Worm (Caenorhabditis elegans) whole organism, L4 larva: Measurements from ENCODE around the gene srx-119.
A peak's percentile ranks its signal among the peaks of the same experiment; 100 is the strongest.

Source experiments
- D1046.2 ChIP-seq: fragments of 200-800 bp; sonication (Bioruptor generic); IDR thresholded peaks from 2 replicates; pipeline ENCODE4 v1.3.6; 2022; ENCODE audit warnings: missing genetic modification characterization, missing compliant biosample characterization
- F26F4.8 ChIP-seq: fragments of 200-800 bp; sonication (Bioruptor generic); conservative IDR thresholded peaks from 2 replicates; pipeline ENCODE4 v1.3.6; 2022; ENCODE audit warnings: missing genetic modification characterization, missing compliant biosample characterization
- T26A8.4 ChIP-seq: fragments of 200-800 bp; sonication (Bioruptor generic); IDR thresholded peaks from 2 replicates; pipeline ENCODE4 v1.3.6; 2022; ENCODE audit warnings: missing genetic modification characterization, missing compliant biosample characterization
- aha-1 ChIP-seq: fragments of 150-350 bp; peaks from one replicate; lab custom pipeline; 2014; ENCODE audit warnings: missing biosample characterization, missing genetic modification characterization
- aly-2 ChIP-seq: sonication (generic microtip); optimal IDR thresholded peaks from 2 replicates; lab custom pipeline; 2018; ENCODE audit warnings: missing biosample characterization, missing genetic modification characterization
- attf-4 ChIP-seq: sonication (generic microtip); optimal IDR thresholded peaks from 3 replicates; lab custom pipeline; 2017; ENCODE audit warnings: missing biosample characterization, missing genetic modification characterization
- ceh-44 ChIP-seq: fragments of 200-800 bp; sonication (Bioruptor generic); IDR thresholded peaks from 2 replicates; pipeline ENCODE4 v1.3.6; 2022; ENCODE audit warnings: missing genetic modification reagents, missing genetic modification characterization, missing compliant biosample characterization
- ceh-82 ChIP-seq: sonication (generic microtip); optimal IDR thresholded peaks from 2 replicates; lab custom pipeline; 2017; ENCODE audit warnings: missing biosample characterization, missing genetic modification characterization
- ces-1 ChIP-seq: fragments of 150-350 bp; sonication (generic microtip); optimal IDR thresholded peaks from 4 replicates; lab custom pipeline; 2014; ENCODE audit warnings: missing biosample characterization, missing genetic modification reagents, missing genetic modification characterization
- ctbp-1 ChIP-seq: fragments of 200-800 bp; sonication (Bioruptor generic); IDR thresholded peaks from 2 replicates; pipeline ENCODE4 v1.3.6; 2022; ENCODE audit warnings: missing genetic modification reagents, missing genetic modification characterization, missing compliant biosample characterization
- daf-8 ChIP-seq: fragments of 200-800 bp; sonication (Bioruptor generic); IDR thresholded peaks from 2 replicates; pipeline ENCODE4 v1.3.6; 2022; ENCODE audit warnings: missing genetic modification characterization, missing compliant biosample characterization
- dmd-6 ChIP-seq: fragments of 200-800 bp; sonication (Bioruptor generic); IDR thresholded peaks from 2 replicates; pipeline ENCODE4 v1.3.6; 2022; ENCODE audit warnings: missing genetic modification reagents, missing genetic modification characterization, missing compliant biosample characterization
- dmd-8 ChIP-seq: fragments of 200-800 bp; sonication (Bioruptor generic); IDR thresholded peaks from 2 replicates; pipeline ENCODE4 v1.3.6; 2022; ENCODE audit warnings: missing genetic modification characterization, missing compliant biosample characterization
- dpl-1 ChIP-seq: fragments of 150-350 bp; optimal IDR thresholded peaks from 2 replicates; lab custom pipeline; 2014; ENCODE audit warnings: missing biosample characterization, missing genetic modification reagents, missing genetic modification characterization
- egl-27 ChIP-seq: sonication (generic microtip); optimal IDR thresholded peaks from 3 replicates; lab custom pipeline; 2017; ENCODE audit warnings: missing biosample characterization, missing genetic modification reagents, missing genetic modification characterization
- fkh-10 ChIP-seq: fragments of 150-350 bp; optimal IDR thresholded peaks from 2 replicates; lab custom pipeline; 2014; ENCODE audit warnings: missing biosample characterization, missing genetic modification reagents, missing genetic modification characterization
- hif-1 ChIP-seq, 2 experiments: sonication (generic microtip); optimal IDR thresholded peaks; 2 replicates each; lab custom pipeline; 2016 to 2017; ENCODE audit warnings: missing compliant biosample characterization in 2 of 2, missing genetic modification characterization in 2 of 2, missing genetic modification reagents in 2 of 2, missing genotype in 2 of 2, mild to moderate bottlenecking in 1 of 2
- hlh-30 ChIP-seq: sonication (generic microtip); optimal IDR thresholded peaks from 2 replicates; lab custom pipeline; 2017; ENCODE audit warnings: antibody characterized with exemption, mild to moderate bottlenecking, missing genetic modification characterization, missing compliant biosample characterization; ENCODE audit not compliant: insufficient read depth
- jun-1 ChIP-seq: fragments of 150-350 bp; optimal IDR thresholded peaks from 2 replicates; lab custom pipeline; 2014; ENCODE audit warnings: missing biosample characterization, missing genetic modification reagents, missing genetic modification characterization
- lin-1 ChIP-seq: fragments of 200-800 bp; sonication (Bioruptor generic); IDR thresholded peaks from 2 replicates; pipeline ENCODE4 v1.3.6; 2022; ENCODE audit warnings: missing genetic modification reagents, missing genetic modification characterization, missing compliant biosample characterization
- lin-15B ChIP-seq: fragments of 150-350 bp; sonication (generic microtip); optimal IDR thresholded peaks from 3 replicates; lab custom pipeline; 2014; ENCODE audit warnings: missing biosample characterization, missing genetic modification characterization
- lin-38 ChIP-seq: fragments of 200-800 bp; sonication (Bioruptor generic); IDR thresholded peaks from 2 replicates; pipeline ENCODE4 v1.3.6; 2022; ENCODE audit warnings: missing genetic modification reagents, missing genetic modification characterization, missing compliant biosample characterization
- lin-39 ChIP-seq: fragments of 150-350 bp; optimal IDR thresholded peaks from 2 replicates; lab custom pipeline; 2014; ENCODE audit warnings: missing biosample characterization, missing genetic modification reagents, missing genetic modification characterization
- lir-3 ChIP-seq: sonication (generic microtip); optimal IDR thresholded peaks from 2 replicates; lab custom pipeline; 2016; ENCODE audit warnings: mild to moderate bottlenecking, missing genetic modification characterization, missing compliant biosample characterization
- nhr-10 ChIP-seq: fragments of 150-350 bp; optimal IDR thresholded peaks from 2 replicates; lab custom pipeline; 2014; ENCODE audit warnings: missing biosample characterization, missing genetic modification characterization
- nhr-42 ChIP-seq: fragments of 200-800 bp; sonication (Bioruptor generic); IDR thresholded peaks from 2 replicates; pipeline ENCODE4 v1.3.6; 2022; ENCODE audit warnings: missing genetic modification characterization, missing compliant biosample characterization
- nhr-76 ChIP-seq: fragments of 150-350 bp; optimal IDR thresholded peaks from 2 replicates; lab custom pipeline; 2014; ENCODE audit warnings: missing biosample characterization, missing genetic modification characterization
- php-3 ChIP-seq: fragments of 200-800 bp; sonication (Bioruptor generic); IDR thresholded peaks from 2 replicates; pipeline ENCODE4 v1.3.6; 2022; ENCODE audit warnings: missing genetic modification reagents, missing genetic modification characterization, missing compliant biosample characterization
- rbr-2 ChIP-seq: sonication (generic microtip); optimal IDR thresholded peaks from 2 replicates; lab custom pipeline; 2016; ENCODE audit warnings: missing genotype, missing genetic modification characterization, missing compliant biosample characterization
- tra-1 ChIP-seq: fragments of 200-800 bp; sonication (Bioruptor generic); IDR thresholded peaks from 2 replicates; pipeline ENCODE4 v1.3.6; 2022; ENCODE audit warnings: missing genetic modification reagents, missing genetic modification characterization, missing compliant biosample characterization
- unc-130 ChIP-seq: sonication (generic microtip); optimal IDR thresholded peaks from 2 replicates; lab custom pipeline; 2016; ENCODE audit warnings: missing genetic modification reagents, missing genetic modification characterization, missing compliant biosample characterization
- unc-39 ChIP-seq: sonication (generic microtip); optimal IDR thresholded peaks from 2 replicates; lab custom pipeline; 2017; ENCODE audit warnings: missing biosample characterization, missing genetic modification characterization
- unc-62 ChIP-seq, 3 experiments: fragments of 150-350 bp in 1 of 3; sonication (generic microtip); optimal IDR thresholded peaks in 2 of 3; peaks in 1 of 3; 1 replicate in 1 of 3; 2 replicates in 2 of 3; lab custom pipeline; 2014 to 2017; ENCODE audit warnings: missing biosample characterization in 3 of 3, missing genetic modification characterization in 3 of 3, missing genetic modification reagents in 3 of 3, missing genotype in 1 of 3

Gene srx-119

DNA sequence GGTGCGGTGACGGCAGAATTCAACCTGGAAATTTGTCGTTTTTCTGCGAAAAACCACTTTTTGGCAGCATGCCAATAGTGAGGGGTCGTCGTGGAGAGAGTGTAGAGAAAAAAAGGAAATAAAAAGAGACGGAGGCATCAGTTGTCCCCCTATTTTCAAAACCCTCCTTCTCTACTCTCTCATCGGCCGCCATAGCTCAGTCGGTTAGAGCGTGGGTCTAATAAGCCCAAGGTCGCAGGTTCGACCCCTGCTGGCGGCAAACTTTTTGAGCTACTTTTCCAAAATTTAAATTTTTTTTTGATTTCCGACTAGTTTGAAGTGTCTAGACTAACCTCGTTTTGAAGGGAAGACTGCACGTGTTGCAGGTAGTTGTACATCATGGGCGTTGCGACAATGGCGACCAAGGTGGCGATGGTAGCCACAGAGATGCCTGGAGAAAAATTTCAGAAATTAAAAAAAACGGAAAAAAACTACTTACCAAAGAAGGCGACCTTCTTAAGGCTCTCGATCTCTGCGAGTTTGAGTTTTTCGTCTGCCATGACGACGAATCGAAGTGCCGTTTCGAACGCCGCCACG, 33.4 kb upstream of the srx-119 start, which contains the start of gene col-85 (continued):
- peak; percentile 95 for TF ChIP-seq dmd-8 (GFP tag; lab: Robert Waterston, UW)
- no peak for TF ChIP-seq lin-15B (tag; lab: Kevin White, UChicago)
- peak; percentile 89 for TF ChIP-seq lin-1 (GFP tag; lab: Robert Waterston, UW)
- peak; percentile 94 for TF ChIP-seq tra-1 (GFP tag; lab: Robert Waterston, UW)
- TF ChIP-seq lir-3 (tag; lab: Kevin White, UChicago) = peak; percentile 62
- no peak for TF ChIP-seq unc-39 (tag; lab: Kevin White, UChicago)
- peak; percentile 59 for TF ChIP-seq dpl-1
- no peak for TF ChIP-seq lin-39 (tag; lab: Kevin White, UChicago)
- peak; percentile 92 for TF ChIP-seq F26F4.8
- peak in 1 of 2 experiments; percentile 79 for TF ChIP-seq unc-62 (GFP tag; optimal IDR thresholded peaks at IDR 0.05 in 1 of 2; lab: Kevin White, UChicago)
- TF ChIP-seq unc-62 (tag; optimal IDR thresholded peaks at IDR 0.05; lab: Kevin White, UChicago) = no peak
- TF ChIP-seq rbr-2 (tag; lab: Kevin White, UChicago) = peak; percentile 87
- TF ChIP-seq egl-27 (tag; lab: Kevin White, UChicago) = no peak
- peak; percentile 30 for TF ChIP-seq fkh-10

- no peak for TF ChIP-seq aly-2 (tag; lab: Kevin White, UChicago)
- no peak for TF ChIP-seq unc-130 (GFP tag; lab: Kevin White, UChicago)
- TF ChIP-seq daf-8 = no peak
- no peak for TF ChIP-seq php-3 (GFP tag; lab: Robert Waterston, UW)
- TF ChIP-seq hlh-30 (tag; lab: Kevin White, UChicago) = no peak
- TF ChIP-seq egl-27 (tag; lab: Kevin White, UChicago) = no peak
- TF ChIP-seq nhr-42 = no peak
- no peak for TF ChIP-seq nhr-76
- TF ChIP-seq D1046.2 (GFP tag; lab: Robert Waterston, UW) = no peak
- no peak for TF ChIP-seq T26A8.4 (GFP tag; lab: Robert Waterston, UW)
- TF ChIP-seq dmd-6 (GFP tag; lab: Robert Waterston, UW) = no peak
- TF ChIP-seq lin-38 (GFP tag; lab: Robert Waterston, UW) = no peak
These were observed 31.1 kb upstream of the srx-119 start, which contains the start of gene T21B4.3 for ce11 chrII:12496981-12497380. T21B4.3 (minus strand) TSS chrII:12497081.

DNA sequence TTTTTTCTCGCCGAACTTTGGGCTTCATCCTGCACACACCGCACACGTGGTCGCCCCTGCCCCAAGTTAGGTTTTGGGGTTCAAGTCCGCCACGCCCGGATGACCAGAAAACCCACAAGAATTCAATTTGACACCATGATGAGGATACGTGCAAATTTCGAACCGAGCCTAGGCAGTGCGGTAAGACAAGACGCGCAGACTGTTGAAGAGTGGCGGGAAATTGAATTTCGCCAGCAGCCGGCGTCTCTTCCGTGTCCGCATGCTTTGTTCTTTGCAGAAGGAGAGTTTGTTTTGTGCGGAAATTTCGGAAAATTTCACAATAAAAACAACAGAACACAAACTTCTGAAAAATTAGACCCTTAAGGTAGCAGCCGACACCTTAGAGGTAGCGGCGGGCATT, 28.1 kb upstream of the srx-119 start:
- TF ChIP-seq dmd-8 (GFP tag; lab: Robert Waterston, UW) (no peak), lir-3 (tag; lab: Kevin White, UChicago) (no peak), fkh-10 (peak; percentile 29), ctbp-1 (GFP tag; lab: Robert Waterston, UW) (0 out of 2 replicates have a peak, but pooled peaks have one; percentile 35), ceh-82 (tag; lab: Kevin White, UChicago) (no peak), ces-1 (GFP tag; lab: Kevin White, UChicago) (peak; percentile 65), hif-1 (tag; optimal IDR thresholded peaks at IDR 0.05; lab: Kevin White, UChicago) (peak in 1 of 2 experiments; percentile 37)

DNA sequence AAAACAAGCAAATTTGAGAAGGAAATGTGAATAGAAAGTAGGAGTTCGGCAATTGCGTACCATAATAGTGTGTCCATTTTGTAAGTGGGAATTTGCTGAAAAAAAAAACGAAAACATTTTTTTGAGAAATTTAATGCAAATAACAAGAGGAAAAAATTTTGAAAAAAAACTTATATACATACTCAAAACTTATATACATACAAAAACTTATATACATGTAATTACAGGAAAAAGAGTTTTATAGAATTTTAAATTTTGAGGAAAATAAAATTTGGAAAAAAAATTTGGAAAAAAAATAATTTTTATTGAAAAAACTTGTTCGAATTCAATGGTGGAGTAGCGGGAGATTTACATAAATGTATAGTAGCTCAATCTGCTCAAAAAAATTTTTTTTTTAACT, 25.3 kb upstream of the srx-119 start, which contains the start of gene ador-1:
Gene ador-1, minus strand, starts transcription at position 101 of the 400 bp plus-strand sequence.
- no peak for TF ChIP-seq lin-39 (tag; lab: Kevin White, UChicago)
- TF ChIP-seq aha-1 (tag; lab: Kevin White, UChicago) = no peak
- TF ChIP-seq attf-4 (tag; lab: Kevin White, UChicago) = no peak
- TF ChIP-seq jun-1 (tag; lab: Kevin White, UChicago) = no peak
- TF ChIP-seq ceh-44 = no peak
- TF ChIP-seq nhr-10 = no peak
- no peak for TF ChIP-seq daf-8

- TF ChIP-seq aha-1 (tag; lab: Kevin White, UChicago) (peak; percentile 64), ctbp-1 (GFP tag; lab: Robert Waterston, UW) (no peak)
These were observed 21.5 kb upstream of the srx-119 start for ce11 chrII:12506511-12506910.
